Fruit fly (Drosophila melanogaster) whole organism, larva: ENCODE measurements around the gene Chd1.

Source experiments
- noc ChIP-seq: fragments of 200-800 bp; sonication (Bioruptor generic); optimal IDR thresholded peaks from 3 replicates; lab custom pipeline; 2019; ENCODE audit warnings: missing biosample characterization, mild to moderate bottlenecking, missing genetic modification characterization, moderate library complexity

The Chd1 gene

DNA sequence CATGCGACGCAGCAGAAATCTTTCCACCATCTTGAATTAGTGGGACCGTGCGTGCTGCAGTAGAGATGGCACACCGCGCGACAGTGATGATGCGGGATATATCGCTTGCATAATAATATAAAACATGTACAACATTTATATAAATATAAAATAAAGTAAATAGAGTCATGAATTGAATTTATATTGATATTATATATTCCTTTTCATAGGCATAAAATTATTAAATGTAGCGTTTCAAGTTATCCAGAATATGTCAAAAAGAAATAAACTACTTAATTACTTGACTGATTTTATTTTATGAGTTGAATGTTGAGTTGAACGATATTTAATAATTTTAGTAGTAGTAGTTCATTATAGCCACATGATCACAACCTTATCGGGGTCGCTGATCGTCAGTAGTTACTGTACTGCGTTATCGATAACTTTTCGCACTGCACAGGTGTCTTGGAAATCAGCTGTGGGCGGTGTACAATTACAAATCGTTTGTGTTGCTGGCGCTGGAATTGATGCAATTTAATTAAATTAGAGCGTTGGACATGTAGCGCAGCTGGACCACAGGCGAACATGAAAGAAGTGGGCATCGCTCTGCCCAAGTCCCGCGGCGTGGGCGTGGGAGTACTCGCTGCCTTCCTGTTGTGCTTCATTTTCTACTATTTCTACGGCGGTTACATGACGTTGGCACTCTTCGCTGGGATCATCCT is at the start of gene Chd1, which contains the start of gene Bem46:
TSS of gene Chd1 (minus strand) at position 43 of the 701 bp plus-strand sequence.
TSS of gene Bem46 (plus strand) at position 436 of the 701 bp plus-strand sequence.
- TF ChIP-seq noc: no peak

DNA sequence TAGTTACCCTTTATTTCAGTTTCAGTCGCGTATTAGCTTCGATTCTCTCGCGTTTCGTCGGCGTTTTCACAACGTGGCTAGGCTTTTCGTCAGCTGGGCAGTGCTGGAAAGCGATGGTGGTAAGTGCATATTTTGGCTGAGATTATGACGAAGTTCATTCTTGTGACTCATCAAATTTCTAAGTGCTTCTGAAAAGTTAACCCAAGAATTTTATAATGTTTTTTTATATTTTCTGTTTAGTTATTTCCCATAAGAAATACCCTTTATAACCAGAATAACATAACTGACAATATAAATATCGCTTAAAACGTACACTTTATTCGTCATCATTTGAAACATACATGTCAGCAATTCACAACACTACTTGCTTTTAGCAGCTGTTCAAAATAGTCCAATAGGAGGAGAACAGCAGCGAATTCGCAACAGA is 49.6 kb upstream of the Chd1 start, which contains the start of the genes CG17260 and SerRS:
TSS of gene CG17260 (plus strand) at position 78 of the 427 bp plus-strand sequence.
TSS of gene SerRS (minus strand) at position 251 of the 427 bp plus-strand sequence.
- TF ChIP-seq noc: peak; percentile 93

DNA sequence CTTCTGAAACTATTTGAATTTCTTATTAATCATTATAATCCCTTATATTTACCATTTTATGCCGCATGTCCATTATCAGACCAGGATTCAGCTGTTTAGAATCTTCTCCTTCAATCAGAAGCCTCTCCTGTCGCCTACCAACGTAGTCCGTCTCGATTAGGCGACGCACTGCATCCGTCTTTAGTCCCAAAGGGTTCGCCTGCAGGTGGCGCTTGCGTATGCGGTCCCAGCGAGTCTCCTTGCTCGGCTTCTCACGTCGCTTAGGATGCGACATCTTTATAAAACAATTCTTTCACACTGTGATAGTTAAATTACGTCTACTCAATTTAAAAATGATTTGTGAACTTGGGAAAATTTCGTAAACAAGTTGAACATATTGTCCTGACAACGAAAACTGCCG is 47.4 kb upstream of the Chd1 start, which contains the start of gene CG17258:
TSS of gene CG17258 (minus strand) at position 380 of the 400 bp plus-strand sequence.
- no peak for TF ChIP-seq noc

DNA sequence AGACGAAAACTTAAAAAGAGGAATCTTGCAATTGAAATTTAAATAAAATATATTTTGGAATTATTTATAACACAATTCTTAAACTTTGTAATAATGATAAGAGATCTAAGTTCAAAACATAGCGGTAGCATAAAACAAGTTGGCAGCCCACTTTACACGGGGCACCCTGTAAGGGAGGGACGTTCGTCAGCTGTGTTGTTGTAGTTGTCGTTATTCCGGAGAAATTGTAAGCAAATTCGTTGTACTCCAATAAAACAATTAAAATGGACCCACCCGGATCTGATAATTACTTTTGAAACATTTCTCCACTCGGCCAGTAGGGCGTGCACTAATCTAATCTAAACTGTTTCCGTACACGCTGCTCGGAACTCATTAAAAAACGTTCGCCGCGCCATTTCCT is 42.8 kb upstream of the Chd1 start, which contains the start of gene GABPI:
TSS of gene GABPI (plus strand) at position 190 of the 400 bp plus-strand sequence.
- TF ChIP-seq noc: no peak

DNA sequence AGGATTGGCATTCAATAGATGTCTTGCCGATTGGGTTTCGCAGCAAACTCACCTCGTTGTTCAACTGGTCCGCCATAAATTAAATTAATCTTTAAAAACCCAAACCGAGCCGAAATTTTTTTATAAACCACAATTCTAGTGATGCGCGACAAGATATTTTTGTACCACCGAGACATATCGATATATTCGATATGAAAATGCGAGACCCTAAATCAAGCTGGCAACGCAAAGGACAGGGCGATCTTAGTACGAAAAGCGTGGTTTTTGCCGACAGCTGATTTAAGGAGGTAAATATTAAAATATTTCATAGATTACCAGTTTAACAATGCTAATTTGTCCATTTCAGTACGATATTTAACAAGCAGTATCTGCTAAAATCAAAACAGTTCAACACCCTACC is 41.5 kb upstream of the Chd1 start, which contains the start of the genes Sf3b2 and CG17219:
TSS of gene Sf3b2 (minus strand) at position 157 of the 400 bp plus-strand sequence.
TSS of gene CG17219 (plus strand) at position 242 of the 400 bp plus-strand sequence.
- no peak for TF ChIP-seq noc

DNA sequence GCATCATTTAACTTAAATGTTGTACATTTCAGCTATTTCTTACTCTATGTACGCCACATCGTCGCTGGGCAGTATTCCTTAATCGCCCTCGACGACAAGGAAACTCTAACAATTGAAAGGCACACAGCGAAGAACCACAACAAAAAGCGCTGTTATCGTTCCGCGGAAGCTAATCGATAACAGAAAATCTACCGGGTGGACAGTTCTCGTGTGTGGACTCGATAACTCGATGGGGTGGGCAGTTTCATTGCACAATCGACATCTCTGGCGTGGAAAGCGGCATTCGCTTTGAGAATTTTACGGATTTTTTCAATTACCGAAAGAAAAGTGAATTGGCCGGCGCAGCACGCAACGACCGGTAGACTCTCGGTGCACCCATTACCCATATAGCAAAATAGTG is 35.5 kb upstream of the Chd1 start, which contains the start of the genes alpha4GT1 and Prp40:
TSS of gene alpha4GT1 (minus strand) at position 156 of the 400 bp plus-strand sequence.
TSS of gene Prp40 (plus strand) at position 241 of the 400 bp plus-strand sequence.
- TF ChIP-seq noc: no peak

DNA sequence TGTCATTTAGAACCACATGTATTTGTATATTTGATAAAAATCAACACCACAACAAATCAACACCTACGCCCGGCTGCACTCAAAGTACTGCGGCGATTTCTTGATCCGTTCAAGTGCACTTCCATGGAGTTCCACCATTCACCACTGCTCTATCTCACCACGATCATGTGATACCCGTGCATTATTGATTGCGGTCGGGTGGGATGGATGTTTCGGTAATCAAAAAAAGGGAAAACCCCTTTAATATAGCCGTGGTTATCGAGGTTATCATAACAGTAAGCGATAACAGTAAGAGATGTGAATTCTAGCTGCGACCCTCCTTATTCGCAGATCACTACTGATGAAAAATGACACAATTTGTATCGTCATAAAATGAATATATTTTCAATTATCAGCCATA is 30.7 kb upstream of the Chd1 start, which contains the start of the genes CG17224 and CG17264:
TSS of gene CG17224 (minus strand) at position 97 of the 400 bp plus-strand sequence.
TSS of gene CG17264 (plus strand) at position 297 of the 400 bp plus-strand sequence.
- no peak for TF ChIP-seq noc

DNA sequence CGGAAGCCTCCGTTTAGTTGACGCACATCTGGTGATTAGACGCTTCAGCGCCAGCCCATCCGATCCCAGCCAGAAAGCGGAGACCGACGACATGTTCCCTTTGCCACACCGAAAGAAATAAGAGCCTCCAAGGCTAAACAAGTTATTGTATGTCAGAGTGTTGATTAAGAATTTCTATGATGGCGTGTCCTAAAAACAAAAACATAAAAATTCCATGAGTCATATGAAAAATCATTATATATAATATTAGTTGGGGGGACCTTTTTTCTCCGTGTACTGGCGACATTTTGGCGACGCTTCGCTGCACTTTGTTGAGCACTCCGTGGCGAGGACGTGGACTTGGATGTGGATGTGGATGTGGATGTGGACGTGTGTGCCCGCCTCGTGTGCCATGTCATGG is 25.3 kb upstream of the Chd1 start:
- TF ChIP-seq noc: no peak

DNA sequence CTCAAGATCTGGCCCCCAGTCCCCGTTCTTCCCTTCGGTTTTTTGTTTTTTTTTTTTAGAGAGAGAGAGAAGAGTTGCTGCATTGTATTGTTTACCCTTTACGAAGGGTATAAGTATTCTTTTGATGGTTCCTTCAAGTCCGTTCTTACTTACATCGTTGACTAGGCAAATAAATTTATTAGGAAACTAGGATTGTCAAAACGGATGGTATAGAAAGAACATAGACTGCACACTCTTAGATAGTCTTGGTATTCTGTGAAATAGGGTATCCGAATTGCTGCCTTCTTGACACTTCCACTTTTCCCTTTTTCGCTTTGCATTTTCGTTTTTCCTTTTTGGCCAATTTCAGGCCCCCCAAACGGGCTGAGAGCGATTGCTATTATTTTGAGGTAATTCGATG is 24.0 kb upstream of the Chd1 start:
- TF ChIP-seq noc: no peak

DNA sequence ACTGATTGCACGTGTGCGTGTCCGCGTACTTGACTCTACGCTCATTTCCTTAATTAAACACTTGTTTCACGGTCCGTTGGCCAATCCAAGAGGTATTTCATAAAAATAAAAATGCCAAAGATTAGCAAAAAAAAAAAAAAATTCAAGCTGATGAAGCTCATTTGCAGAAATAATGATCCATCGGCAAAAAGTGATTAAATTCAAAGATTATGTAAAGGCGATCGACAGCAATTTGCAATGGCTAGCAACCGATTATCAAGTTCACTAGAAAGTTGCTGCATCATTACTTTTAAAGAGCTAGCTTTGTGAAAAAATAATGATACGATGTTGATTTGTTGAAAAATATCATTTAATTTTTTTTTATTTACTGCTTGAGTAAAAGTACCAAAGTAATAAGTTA is 21.9 kb upstream of the Chd1 start:
- TF ChIP-seq noc: no peak

DNA sequence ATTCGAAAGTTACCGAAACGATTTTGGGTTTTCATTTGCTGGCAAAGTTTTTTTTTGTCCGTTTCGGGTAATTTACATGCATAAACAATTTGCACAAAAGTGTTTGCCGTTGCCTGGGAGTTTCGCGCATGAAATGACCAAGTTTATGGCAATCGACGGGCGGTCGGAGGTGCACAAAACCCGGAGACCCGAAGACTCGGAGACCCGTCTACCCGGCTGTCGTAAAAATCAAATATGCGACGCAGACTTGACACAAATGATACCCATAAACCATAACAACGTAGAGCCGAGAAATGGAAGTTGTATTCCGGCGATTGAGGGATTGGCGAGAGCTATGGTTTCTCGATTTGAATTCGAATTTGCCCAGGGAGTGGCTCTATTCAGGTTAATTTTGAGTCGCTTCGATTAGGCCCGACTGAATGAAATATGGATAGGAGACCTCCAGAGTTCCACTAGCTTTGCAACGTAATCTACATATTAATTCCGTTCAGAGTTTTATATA is 19.5 kb upstream of the Chd1 start:
- TF ChIP-seq noc: no peak

DNA sequence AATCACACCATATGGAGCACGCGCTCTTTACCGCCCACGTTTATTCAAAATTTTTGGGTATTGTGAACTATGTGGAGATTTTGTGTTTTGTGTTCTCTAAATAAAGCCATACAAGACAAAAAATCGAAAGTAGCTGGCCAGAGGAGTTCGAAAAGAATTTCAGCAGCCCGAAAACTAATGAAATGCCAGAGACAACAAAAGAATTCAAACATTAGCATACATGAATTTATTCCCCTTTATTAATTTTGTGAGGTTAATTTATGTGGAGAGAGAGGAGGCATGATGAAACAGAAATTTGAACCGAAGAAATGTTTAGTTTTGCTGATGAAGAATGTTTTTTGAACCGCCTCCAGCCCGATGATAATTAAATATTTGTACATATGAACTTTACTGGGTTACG is 18.7 kb upstream of the Chd1 start:
- no peak for TF ChIP-seq noc

DNA sequence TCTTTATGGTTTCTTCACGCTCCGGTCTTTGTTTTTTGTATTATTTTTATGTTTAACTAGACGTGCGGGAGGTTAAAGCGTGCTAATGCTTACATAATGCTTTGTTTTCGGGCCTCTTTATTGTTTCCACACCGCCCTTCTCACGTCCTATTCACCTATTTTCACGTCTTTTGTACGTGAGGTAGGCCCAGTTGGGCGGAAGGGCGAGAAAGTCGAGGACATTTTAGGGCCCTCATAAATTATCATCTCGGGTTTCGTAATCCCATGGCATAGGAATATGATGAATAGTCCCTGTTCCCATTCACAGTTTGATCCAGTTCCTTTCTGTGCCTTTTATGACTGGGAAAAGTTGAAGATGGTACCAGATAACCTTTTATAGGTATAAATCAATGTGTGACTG is 18.0 kb upstream of the Chd1 start:
- TF ChIP-seq noc: no peak

DNA sequence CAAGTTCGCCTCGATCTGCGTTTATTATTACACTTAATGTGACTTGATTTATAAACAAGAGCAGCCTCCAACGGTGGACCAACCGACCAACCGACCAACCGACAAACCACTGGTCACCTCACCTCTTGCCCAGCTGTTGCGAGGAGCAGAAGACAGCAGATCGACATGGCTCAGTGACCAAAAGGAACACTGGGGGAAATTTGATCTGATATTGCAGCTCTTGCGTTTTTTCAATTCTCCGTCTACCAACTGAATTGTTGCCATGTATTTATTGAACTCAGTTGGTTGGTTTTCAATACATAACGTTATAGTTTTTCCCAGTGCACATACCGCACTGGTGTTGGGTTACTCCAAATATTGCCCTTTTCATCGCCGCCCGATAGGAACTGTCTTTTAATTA is 17.1 kb upstream of the Chd1 start:
- TF ChIP-seq noc: no peak

DNA sequence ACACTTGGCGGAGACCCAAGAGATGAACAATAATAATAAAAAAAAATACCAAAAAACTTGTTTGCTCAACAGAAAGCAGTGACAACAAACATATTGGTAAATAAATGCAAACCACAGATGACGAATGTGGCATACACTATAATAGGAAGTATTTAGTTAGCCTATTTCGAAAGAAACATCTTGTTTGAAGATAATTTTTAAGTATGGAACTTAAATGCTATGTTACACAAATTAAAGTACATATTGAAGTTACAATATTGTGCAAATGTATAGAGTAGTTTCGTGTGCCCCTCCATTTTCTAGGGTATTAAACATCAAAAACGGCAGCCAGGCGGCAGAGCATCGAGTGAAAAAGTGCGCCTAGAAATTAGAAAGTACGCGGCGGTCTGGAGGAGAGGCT is 15.9 kb upstream of the Chd1 start:
- no peak for TF ChIP-seq noc

DNA sequence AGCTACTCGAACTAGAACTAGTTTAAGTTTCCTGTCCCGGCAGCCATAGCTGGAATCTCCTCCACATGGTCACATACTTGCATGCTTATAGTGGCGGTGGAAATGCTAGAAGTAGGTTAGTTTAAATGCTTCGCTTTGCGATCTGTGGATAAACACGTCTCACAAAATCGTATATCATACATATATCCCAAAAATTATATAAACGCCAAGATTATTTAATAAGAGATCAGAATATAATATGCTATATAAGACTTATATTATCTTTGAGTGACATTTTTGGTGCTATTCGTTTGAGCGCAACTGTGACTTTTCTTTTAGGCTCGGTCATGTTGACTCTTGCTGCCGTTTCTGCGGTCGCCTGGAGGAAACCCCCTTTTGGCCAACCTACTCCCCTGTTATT is 14.4 kb upstream of the Chd1 start:
- no peak for TF ChIP-seq noc

DNA sequence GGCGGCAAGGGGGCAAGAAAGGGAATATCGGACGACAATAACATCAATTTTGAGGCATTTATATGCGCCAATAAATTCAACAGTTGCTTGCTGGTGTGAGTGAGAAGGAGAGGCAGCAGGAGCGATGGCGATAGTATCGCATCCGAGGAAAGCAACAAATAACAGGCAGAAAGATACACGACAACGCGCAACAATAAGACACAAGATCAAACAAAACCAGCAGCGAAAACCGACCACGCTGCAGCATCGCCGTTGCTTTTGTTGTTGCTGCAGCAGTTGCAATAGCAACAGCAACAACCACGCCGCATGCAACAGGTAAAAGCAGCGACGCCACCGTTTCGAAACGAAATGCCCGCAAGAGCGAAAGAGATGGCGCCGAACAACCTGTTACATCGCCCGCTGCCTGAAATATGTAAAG is 13.0 kb upstream of the Chd1 start:
- no peak for TF ChIP-seq noc

DNA sequence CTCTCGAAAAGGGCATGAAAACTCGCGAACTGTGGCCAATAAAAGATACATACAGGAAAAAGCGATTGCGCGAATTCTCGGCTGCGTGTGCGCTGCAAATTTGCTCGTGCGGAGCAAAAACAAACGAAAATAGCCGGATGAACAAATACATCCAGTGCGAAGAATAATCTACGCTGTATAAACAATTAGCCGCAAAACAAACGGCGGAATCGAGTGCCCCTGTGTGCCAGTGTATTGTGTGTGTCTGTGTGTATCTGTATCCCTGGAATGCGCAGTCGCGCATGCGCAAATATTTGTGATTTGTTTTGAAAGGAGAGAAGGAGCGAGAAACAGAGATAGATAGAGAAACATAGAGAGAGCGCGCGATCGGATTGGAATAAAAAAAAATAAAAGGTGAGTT is 12.1 kb upstream of the Chd1 start:
- TF ChIP-seq noc: no peak
